Worm (Caenorhabditis elegans): ENCODE results near the gene set-30.

DNA sequence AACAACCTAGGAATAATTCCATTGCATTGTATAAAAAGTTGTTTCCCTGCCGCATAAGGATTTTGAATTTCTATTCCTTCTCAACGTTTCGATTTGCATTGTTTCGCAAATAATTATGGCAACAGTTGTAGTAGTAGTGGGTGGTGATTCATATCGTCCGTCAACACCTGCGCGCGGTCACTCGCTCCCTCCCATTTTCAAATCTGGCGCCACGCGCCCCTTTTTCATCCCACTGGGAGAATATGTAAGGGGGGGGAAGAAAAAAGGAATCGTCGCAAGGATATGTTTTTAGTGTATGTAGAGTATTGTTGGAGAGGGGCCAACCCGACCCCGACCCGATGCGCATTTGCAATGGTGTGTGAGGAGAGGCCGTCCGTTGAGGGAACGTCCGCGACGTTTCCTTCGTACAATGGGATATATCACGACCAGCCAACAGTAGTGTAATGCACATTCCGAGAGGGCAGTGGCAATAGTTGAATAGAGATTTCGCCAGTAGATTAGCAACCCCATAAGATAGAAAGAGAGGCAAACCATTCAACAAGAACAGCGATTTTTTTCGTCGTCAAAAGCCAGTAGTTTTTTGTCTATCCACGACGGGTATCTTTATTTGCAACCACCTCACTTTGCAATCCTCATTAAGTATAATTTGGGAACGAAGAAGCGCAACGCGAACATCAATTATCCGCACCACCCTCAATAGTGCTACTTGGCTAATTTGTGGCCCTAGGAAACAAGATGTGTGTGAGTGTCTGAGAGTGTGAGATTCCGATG is 38.0 kb upstream of the set-30 start:
- TF ChIP-seq unc-39 (tag; optimal IDR thresholded peaks at IDR 0.05) (no peak), nhr-237 (tag; optimal IDR thresholded peaks at IDR 0.05) (no peak)

Measured in whole organism, L4 larva.